Worm (Caenorhabditis elegans): Measurements from ENCODE around the gene F48B9.1.

F48B9.1 gene

DNA sequence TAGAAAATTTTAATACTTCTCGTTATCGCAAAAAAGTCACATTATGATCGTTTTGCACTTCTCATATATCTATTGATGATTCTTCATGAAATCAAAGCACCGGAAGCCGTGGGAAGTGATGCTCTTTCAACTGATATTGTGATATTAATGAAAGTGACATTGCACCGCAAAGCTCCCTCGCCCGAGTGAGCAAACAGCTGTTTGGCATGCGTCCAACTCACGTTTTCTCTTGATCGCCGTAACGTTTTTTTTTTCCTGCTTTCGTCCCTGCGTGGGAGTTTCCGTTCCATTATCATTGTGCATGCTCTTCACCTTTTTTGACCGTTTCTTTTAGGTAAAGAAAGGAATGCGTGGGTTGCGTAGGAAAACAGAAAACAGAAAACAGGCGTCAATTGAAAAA lies 8.2 kb downstream of the F48B9.1 start:
- peak; percentile 13 for TF ChIP-seq sma-9 (GFP tag; optimal IDR thresholded peaks at IDR 0.05)
- TF ChIP-seq sma-9 (tag; optimal IDR thresholded peaks at IDR 0.05): no peak
- peak; percentile 21 for TF ChIP-seq F13H6.1 (tag; optimal IDR thresholded peaks at IDR 0.05)
- no peak for TF ChIP-seq ama-1 (optimal IDR thresholded peaks at IDR 0.05)
- TF ChIP-seq ZK546.5 (tag; optimal IDR thresholded peaks at IDR 0.05): no peak

DNA sequence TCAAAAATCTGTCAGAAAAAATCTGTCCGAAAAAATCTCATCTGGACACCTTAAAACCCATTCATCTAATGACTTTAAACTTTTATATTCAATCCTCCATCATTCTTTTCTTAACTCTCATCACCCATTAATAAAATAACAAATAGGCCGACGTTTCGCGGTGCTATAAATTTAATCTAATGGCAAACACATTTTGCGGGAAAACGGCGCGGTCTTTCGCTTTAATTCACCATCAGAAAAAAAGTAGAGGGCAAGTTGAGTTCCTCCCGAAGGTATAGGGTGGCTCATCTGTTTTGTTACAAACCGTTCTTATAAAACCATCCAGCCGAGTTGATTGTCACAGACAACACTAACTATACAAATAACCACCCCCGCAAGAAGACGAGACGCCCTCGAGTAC lies 10.1 kb downstream of the F48B9.1 start:
- no peak for TF ChIP-seq sma-3 (GFP tag; optimal IDR thresholded peaks at IDR 0.05)
- TF ChIP-seq nhr-12 (tag; optimal IDR thresholded peaks at IDR 0.05): no peak
- no peak for TF ChIP-seq blmp-1 (tag; optimal IDR thresholded peaks at IDR 0.05; ENCODE audit: insufficient read depth)
- no peak for TF ChIP-seq lin-39 (tag; optimal IDR thresholded peaks at IDR 0.05)
- TF ChIP-seq C34F6.9 (tag; optimal IDR thresholded peaks at IDR 0.05): no peak
- TF ChIP-seq lin-11 (tag; optimal IDR thresholded peaks at IDR 0.05): no peak
- TF ChIP-seq mdl-1 (tag; optimal IDR thresholded peaks at IDR 0.05): no peak
- TF ChIP-seq nhr-237 (tag; optimal IDR thresholded peaks at IDR 0.05): no peak
- TF ChIP-seq nhr-10 (tag; optimal IDR thresholded peaks at IDR 0.05): no peak
- TF ChIP-seq unc-39 (tag; optimal IDR thresholded peaks at IDR 0.05): no peak
- TF ChIP-seq nhr-11 (tag; optimal IDR thresholded peaks at IDR 0.05): no peak
- no peak for TF ChIP-seq snpc-4 (tag; optimal IDR thresholded peaks at IDR 0.05)
- no peak for TF ChIP-seq alr-1 (tag; optimal IDR thresholded peaks at IDR 0.05)
- TF ChIP-seq ZK546.5 (tag; optimal IDR thresholded peaks at IDR 0.05): no peak

DNA sequence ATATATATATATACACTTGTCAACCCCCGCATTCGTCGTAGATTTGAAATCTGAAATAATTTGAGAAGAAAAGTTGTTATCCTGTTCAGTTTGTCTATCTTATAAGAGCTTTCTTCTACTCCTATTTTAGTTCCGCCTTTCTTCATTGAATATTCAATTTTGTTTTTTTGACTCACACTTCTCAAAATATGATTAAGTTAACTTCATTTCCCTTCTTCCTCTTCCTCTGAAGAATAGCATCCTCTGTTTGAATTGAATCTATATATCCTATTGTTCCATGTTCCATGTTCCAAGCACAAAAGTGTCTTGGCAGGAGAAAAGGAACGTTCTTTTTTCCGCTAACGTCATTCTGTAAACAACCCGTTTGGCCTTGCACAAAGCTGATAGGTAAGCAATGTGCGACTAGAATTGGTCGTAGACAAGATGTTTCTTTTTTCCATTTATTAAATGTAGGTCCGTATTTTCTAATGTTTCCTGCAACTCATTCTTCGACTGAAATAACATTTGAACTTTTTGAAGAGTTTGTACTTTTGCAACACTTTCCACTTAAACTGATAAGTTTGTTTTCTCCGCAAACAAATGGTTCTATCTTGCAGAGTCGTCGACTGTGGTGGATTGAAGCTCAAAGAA lies 11.4 kb downstream of the F48B9.1 start, which contains the start of gene gap-1:
Gene gap-1, plus strand, starts transcription at position 580 of the 630 bp plus-strand sequence.
- TF ChIP-seq mdl-1 (tag; optimal IDR thresholded peaks at IDR 0.05): no peak
- TF ChIP-seq nhr-10 (tag; optimal IDR thresholded peaks at IDR 0.05): no peak
- peak; percentile 11 for TF ChIP-seq egl-27 (tag; optimal IDR thresholded peaks at IDR 0.05)

DNA sequence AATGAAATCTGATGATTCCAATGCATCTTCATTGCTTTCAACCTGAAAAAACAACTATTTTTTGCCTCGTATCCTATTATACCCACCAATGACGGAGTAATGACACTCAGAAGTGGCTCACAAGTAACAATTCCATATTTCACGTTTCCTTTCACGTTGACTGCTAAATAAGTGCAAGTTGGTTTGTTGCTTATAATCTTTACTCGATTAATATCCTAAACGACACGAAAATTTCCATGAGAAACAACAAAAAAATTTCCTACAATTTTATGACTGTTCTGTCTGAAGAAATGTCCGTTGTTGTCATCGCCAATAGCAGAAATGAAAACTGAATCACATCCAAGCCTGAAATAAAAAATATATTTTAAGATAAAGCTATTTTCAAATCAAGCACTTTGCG lies 16.8 kb downstream of the F48B9.1 start:
- TF ChIP-seq ztf-1 (GFP tag; conservative IDR thresholded peaks at IDR 0.05) (no peak), ZK546.5 (tag; optimal IDR thresholded peaks at IDR 0.05) (no peak), mab-5 (tag; optimal IDR thresholded peaks at IDR 0.05) (no peak), gmeb-1 (tag; optimal IDR thresholded peaks at IDR 0.05) (no peak), sma-9 (GFP tag; optimal IDR thresholded peaks at IDR 0.05) (no peak), sma-9 (tag; optimal IDR thresholded peaks at IDR 0.05) (no peak), unc-39 (tag; optimal IDR thresholded peaks at IDR 0.05) (no peak), peb-1 (tag; optimal IDR thresholded peaks at IDR 0.05) (no peak), C34F6.9 (tag; optimal IDR thresholded peaks at IDR 0.05) (no peak), lin-13 (GFP tag; optimal IDR thresholded peaks at IDR 0.05) (no peak), ama-1 (optimal IDR thresholded peaks at IDR 0.05) (no peak), elt-3 (tag; optimal IDR thresholded peaks at IDR 0.05) (no peak), ztf-4 (tag; optimal IDR thresholded peaks at IDR 0.05) (no peak), crh-2 (tag; optimal IDR thresholded peaks at IDR 0.05) (no peak), blmp-1 (tag; optimal IDR thresholded peaks at IDR 0.05; ENCODE audit: insufficient read depth) (no peak), F13H6.1 (tag; optimal IDR thresholded peaks at IDR 0.05) (no peak), Y55F3AM.14 (GFP tag; optimal IDR thresholded peaks at IDR 0.05) (no peak), sma-3 (GFP tag; optimal IDR thresholded peaks at IDR 0.05) (no peak), lsy-2 (tag; optimal IDR thresholded peaks at IDR 0.05) (no peak)

DNA sequence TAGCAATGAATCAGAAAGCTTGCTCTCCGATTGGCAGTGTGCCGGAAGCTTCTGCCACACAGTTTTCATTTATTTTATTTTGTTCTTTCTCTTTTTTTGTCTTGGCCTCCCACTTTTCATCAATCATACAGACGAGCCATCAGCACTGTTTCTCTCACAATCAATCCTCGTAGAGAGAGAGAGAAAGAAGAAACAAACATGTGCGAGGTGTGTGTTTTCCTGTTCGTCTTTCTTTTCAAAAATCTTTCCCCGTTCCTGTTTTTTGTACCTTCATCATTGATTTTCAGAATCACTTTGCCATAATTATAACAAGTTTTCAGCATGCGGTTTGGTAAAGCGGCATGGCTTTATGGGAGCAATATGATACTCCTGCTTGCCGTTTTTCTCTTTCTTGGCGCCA lies 18.5 kb downstream of the F48B9.1 start, which contains the start of gene T24C12.1:
Gene T24C12.1, plus strand, starts transcription at position 301 of the 400 bp plus-strand sequence.
- no peak for TF ChIP-seq Y55F3AM.14 (GFP tag; optimal IDR thresholded peaks at IDR 0.05)
- no peak for TF ChIP-seq egl-27 (tag; optimal IDR thresholded peaks at IDR 0.05)
- TF ChIP-seq mdl-1 (tag; optimal IDR thresholded peaks at IDR 0.05): no peak
- no peak for TF ChIP-seq mab-5 (tag; optimal IDR thresholded peaks at IDR 0.05)
- TF ChIP-seq nhr-10 (tag; optimal IDR thresholded peaks at IDR 0.05): no peak
- no peak for TF ChIP-seq lin-39 (tag; optimal IDR thresholded peaks at IDR 0.05)
- no peak for TF ChIP-seq nhr-77 (tag; optimal IDR thresholded peaks at IDR 0.05)
- TF ChIP-seq ceh-82 (tag; optimal IDR thresholded peaks at IDR 0.05): no peak
- no peak for TF ChIP-seq nhr-6 (tag; optimal IDR thresholded peaks at IDR 0.05)
- TF ChIP-seq F13H6.1 (tag; optimal IDR thresholded peaks at IDR 0.05): no peak
- no peak for TF ChIP-seq fos-1 (tag; optimal IDR thresholded peaks at IDR 0.05)
- TF ChIP-seq mbf-1 (tag; optimal IDR thresholded peaks at IDR 0.05): no peak
- TF ChIP-seq crh-2 (tag; optimal IDR thresholded peaks at IDR 0.05): no peak
- TF ChIP-seq ZK546.5 (tag; optimal IDR thresholded peaks at IDR 0.05): no peak
- TF ChIP-seq alr-1 (tag; optimal IDR thresholded peaks at IDR 0.05): no peak
- TF ChIP-seq nhr-12 (tag; optimal IDR thresholded peaks at IDR 0.05): no peak
- no peak for TF ChIP-seq lin-13 (GFP tag; optimal IDR thresholded peaks at IDR 0.05)
- no peak for TF ChIP-seq sem-4 (tag; optimal IDR thresholded peaks at IDR 0.05)
- TF ChIP-seq ama-1 (optimal IDR thresholded peaks at IDR 0.05): no peak
- TF ChIP-seq nhr-25 (tag; optimal IDR thresholded peaks at IDR 0.05): no peak
